Worm (Caenorhabditis elegans): ENCODE measurements around the gene ethe-1.

DNA sequence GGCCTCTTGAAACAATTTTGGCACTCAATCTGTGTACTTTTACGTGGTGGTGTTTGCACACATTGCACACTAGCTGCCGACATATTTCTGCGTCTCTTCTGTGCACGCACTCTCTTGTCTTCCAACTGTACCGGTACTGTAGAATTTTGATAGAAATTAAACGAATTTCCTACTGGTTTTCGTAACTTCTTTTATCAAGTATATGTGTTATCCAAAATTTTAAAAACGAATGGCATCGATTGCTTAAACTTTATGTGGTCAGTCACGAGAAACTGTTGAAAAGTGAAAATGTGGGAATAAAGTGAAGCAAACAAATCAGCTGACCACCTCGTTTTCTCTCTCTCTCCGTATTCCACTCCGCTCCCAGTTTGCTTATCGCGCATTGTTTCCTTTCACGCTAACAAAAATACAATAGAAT, 4.8 kb upstream of the ethe-1 start:
- peak; percentile 72 for TF ChIP-seq snpc-4 (GFP tag; optimal IDR thresholded peaks at IDR 0.05)
- TF ChIP-seq snpc-4 (tag; optimal IDR thresholded peaks at IDR 0.05), result peak; percentile 69 to 87 (median 85)
- TF ChIP-seq hrde-1 (tag; optimal IDR thresholded peaks at IDR 0.05; ENCODE audit: borderline replicate concordance), result no peak
- TF ChIP-seq rpc-1 (optimal IDR thresholded peaks at IDR 0.05), result no peak
- TF ChIP-seq rpc-1 (tag; optimal IDR thresholded peaks at IDR 0.05), result no peak
- TF ChIP-seq zfh-2 (GFP tag; conservative IDR thresholded peaks at IDR 0.05), result no peak
- TF ChIP-seq lsy-27 (tag; optimal IDR thresholded peaks at IDR 0.05; ENCODE audit: borderline replicate concordance, insufficient read depth), result no peak
- TF ChIP-seq aptf-3 (GFP tag; IDR thresholded peaks at IDR 0.05), result no peak
- TF ChIP-seq pha-4 (tag; optimal IDR thresholded peaks at IDR 0.05), result no peak
- TF ChIP-seq rcor-1 (GFP tag; IDR thresholded peaks at IDR 0.05), result peak; percentile 44; the same call in 1 of the 2 replicates
- no peak for TF ChIP-seq lir-1 (GFP tag; conservative IDR thresholded peaks at IDR 0.05)
- no peak for TF ChIP-seq dpl-1 (GFP tag; optimal IDR thresholded peaks at IDR 0.05)
- TF ChIP-seq nhr-90 (tag; optimal IDR thresholded peaks at IDR 0.05), result peak; percentile 23
